Fruit fly (Drosophila melanogaster): ENCODE results near the gene Ilp2.

DNA sequence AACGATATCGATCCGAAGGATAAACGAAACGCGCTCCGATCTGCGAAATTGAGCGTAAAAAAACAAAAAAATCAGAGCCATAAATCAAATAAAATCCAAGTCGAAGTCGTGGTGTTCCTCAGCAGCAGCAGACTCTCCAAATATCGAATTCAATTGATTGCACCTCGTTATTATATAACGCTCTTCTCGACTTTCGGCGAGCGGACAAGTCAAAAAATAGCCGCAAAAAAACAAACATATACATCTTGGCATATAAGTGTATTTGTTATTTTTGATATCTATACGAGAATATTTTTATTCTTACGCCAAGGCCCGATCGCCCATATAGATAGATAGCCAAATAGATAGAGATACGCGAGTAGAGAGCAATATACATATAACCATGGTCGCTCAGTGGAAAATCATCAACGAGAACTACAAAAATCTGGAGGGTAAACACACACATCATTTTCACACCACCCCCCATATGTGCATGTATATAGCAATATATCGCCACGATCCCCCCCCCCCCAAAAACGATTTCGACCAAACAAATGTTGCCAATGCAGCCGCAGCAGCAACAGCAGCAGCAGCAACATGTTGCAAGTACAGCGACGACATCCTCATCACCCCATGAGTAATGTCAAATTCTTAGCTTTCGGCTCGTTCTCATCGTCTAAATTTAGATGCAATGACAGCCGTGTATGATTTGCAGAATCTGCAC, 30.3 kb downstream of the Ilp2 start:
- TF ChIP-seq NC2β (GFP tag; optimal IDR thresholded peaks at IDR 0.05) = no peak
- no peak for TF ChIP-seq phol (tag; optimal IDR thresholded peaks at IDR 0.05)
- no peak for TF ChIP-seq gcm (GFP tag; optimal IDR thresholded peaks at IDR 0.05)
- no peak for TF ChIP-seq gem (tag; optimal IDR thresholded peaks at IDR 0.05)
- no peak for TF ChIP-seq CG15073 (GFP tag; optimal IDR thresholded peaks at IDR 0.05)
- TF ChIP-seq ab (GFP tag; optimal IDR thresholded peaks at IDR 0.05) = no peak
- TF ChIP-seq zen (tag; optimal IDR thresholded peaks at IDR 0.05) = no peak
- no peak for TF ChIP-seq MESR4 (GFP tag; optimal IDR thresholded peaks at IDR 0.05)
- TF ChIP-seq Usf (GFP tag; optimal IDR thresholded peaks at IDR 0.05) = no peak
- TF ChIP-seq sug (tag; optimal IDR thresholded peaks at IDR 0.05) = no peak
- TF ChIP-seq eyg (GFP tag; optimal IDR thresholded peaks at IDR 0.05) = no peak
- no peak for TF ChIP-seq kay (GFP tag; optimal IDR thresholded peaks at IDR 0.05)
- no peak for TF ChIP-seq abd-A (tag; optimal IDR thresholded peaks at IDR 0.05)
- TF ChIP-seq CG2678 (tag; optimal IDR thresholded peaks at IDR 0.05) = no peak
